Worm (Caenorhabditis elegans) whole organism, L4/young adult: ENCODE results near the gene T19H12.6.
A peak's percentile ranks its signal among the peaks of the same experiment; 100 is the strongest.

ENCODE experiments used
- W03F9.2 ChIP-seq: fragments of 150-350 bp; optimal IDR thresholded peaks from 2 replicates; lab custom pipeline; 2014; ENCODE audit warnings: missing biosample characterization, missing genetic modification characterization
- dao-5 ChIP-seq: sonication (generic microtip); optimal IDR thresholded peaks from 2 replicates; lab custom pipeline; 2016; ENCODE audit warnings: missing genotype, missing genetic modification characterization, moderate library complexity, missing compliant biosample characterization
- him-1 ChIP-seq: sonication (generic microtip); optimal IDR thresholded peaks from 2 replicates; lab custom pipeline; 2016; ENCODE audit warnings: missing genotype, missing genetic modification reagents, missing genetic modification characterization, missing compliant biosample characterization

The T19H12.6 gene

ce11 chrV:4826710-4827380 lies 50.6 kb downstream of the T19H12.6 start, which contains the start of the genes hsp-6 and C37H5.5:
TSS of gene hsp-6 (minus strand) at chrV:4826760.
TSS of gene C37H5.5 (plus strand) at chrV:4827360.
- TF ChIP-seq him-1 (tag; lab: Kevin White, UChicago) (peak; percentile 14), dao-5 (tag; lab: Kevin White, UChicago) (no peak), W03F9.2 (tag; lab: Kevin White, UChicago) (peak; percentile 93)
